Worm (Caenorhabditis elegans): Measurements from ENCODE around the gene F14F9.3.

The F14F9.3 gene

DNA sequence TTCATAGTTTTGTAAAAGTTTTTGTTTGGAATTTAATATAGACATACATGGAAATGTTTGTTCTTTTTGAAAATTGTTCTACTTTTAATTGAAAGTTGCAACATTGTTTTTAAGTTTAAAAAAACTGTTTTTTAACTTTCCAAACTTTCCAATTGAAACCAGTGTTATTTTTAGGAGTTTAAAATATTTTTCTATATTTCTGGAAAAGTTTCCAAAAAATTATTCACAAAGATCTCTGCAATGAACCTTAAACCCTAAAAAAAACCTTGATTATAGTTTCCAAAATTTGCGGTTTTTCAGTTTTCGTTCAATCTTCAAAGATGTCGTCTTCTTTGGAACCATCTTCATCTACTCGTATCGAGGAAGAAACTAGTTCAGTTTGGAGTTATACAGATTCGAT, 5.6 kb upstream of the F14F9.3 start, which contains the start of gene F14F9.4:
Gene F14F9.4 (plus strand): TSS at position 301 of the 400 bp plus-strand sequence.
- no peak for TF ChIP-seq ceh-82 (tag; optimal IDR thresholded peaks at IDR 0.05)
- TF ChIP-seq nhr-77 (tag; optimal IDR thresholded peaks at IDR 0.05): no peak
- no peak for TF ChIP-seq lin-15B (tag; optimal IDR thresholded peaks at IDR 0.05)
- TF ChIP-seq pqm-1 (tag; optimal IDR thresholded peaks at IDR 0.05): no peak
- no peak for TF ChIP-seq ztf-11 (tag; optimal IDR thresholded peaks at IDR 0.05)
- TF ChIP-seq nhr-25 (tag; optimal IDR thresholded peaks at IDR 0.05): no peak
- no peak for TF ChIP-seq snpc-4 (tag; optimal IDR thresholded peaks at IDR 0.05)
- TF ChIP-seq nhr-11 (tag; optimal IDR thresholded peaks at IDR 0.05): no peak
- TF ChIP-seq hmg-11 (tag; optimal IDR thresholded peaks at IDR 0.05): no peak
- no peak for TF ChIP-seq nhr-237 (tag; optimal IDR thresholded peaks at IDR 0.05)
- TF ChIP-seq fkh-2 (tag; optimal IDR thresholded peaks at IDR 0.05): no peak
- no peak for TF ChIP-seq elt-3 (tag; optimal IDR thresholded peaks at IDR 0.05)
- TF ChIP-seq nhr-67 (tag; optimal IDR thresholded peaks at IDR 0.05): no peak
- TF ChIP-seq lsy-12 (tag; optimal IDR thresholded peaks at IDR 0.05): no peak
- no peak for TF ChIP-seq fkh-10 (GFP tag; optimal IDR thresholded peaks at IDR 0.05)
- TF ChIP-seq nfya-1 (tag; optimal IDR thresholded peaks at IDR 0.05; ENCODE audit: insufficient read depth): no peak
- no peak for TF ChIP-seq tbx-2 (tag; optimal IDR thresholded peaks at IDR 0.05)
- no peak for TF ChIP-seq mml-1 (tag; optimal IDR thresholded peaks at IDR 0.05)

DNA sequence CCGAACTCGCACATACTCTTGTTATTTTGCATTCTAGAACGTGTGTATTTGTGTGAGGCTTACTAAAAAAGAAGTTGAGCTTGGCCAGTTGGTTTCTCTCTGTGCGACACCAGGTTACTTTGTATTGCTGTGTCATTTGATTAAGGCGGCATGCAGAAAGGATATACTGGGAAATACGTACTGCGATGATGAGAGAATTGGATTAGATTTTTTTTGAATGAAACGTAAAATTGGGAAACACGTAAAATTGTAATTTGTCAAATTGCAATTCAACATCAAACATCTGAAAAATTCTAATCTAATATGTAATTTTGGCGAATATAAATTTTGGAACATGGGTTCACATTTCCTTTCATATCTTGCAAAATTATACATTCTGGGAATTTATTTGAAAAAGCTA, 5.8 kb downstream of the F14F9.3 start, which contains the start of gene srh-129:
Gene srh-129 (minus strand): TSS at position 101 of the 400 bp plus-strand sequence.
- TF ChIP-seq ztf-11 (tag; optimal IDR thresholded peaks at IDR 0.05): no peak
- TF ChIP-seq skn-1 (tag; optimal IDR thresholded peaks at IDR 0.05): no peak
- TF ChIP-seq eor-1 (tag; optimal IDR thresholded peaks at IDR 0.05): no peak
- TF ChIP-seq unc-62 (GFP tag; optimal IDR thresholded peaks at IDR 0.05): no peak
- TF ChIP-seq ztf-4 (tag; optimal IDR thresholded peaks at IDR 0.05): no peak
- no peak for TF ChIP-seq nhr-237 (tag; optimal IDR thresholded peaks at IDR 0.05)
- TF ChIP-seq ceh-28 (tag; optimal IDR thresholded peaks at IDR 0.05): no peak
- TF ChIP-seq nhr-76 (tag; optimal IDR thresholded peaks at IDR 0.05): no peak
- no peak for TF ChIP-seq jun-1 (tag; optimal IDR thresholded peaks at IDR 0.05)
- TF ChIP-seq pha-4 (tag; optimal IDR thresholded peaks at IDR 0.05): no peak
- no peak for TF ChIP-seq fkh-2 (tag; optimal IDR thresholded peaks at IDR 0.05)
- TF ChIP-seq nhr-43 (tag; optimal IDR thresholded peaks at IDR 0.05; ENCODE audit: poor library complexity, severe bottlenecking): no peak
- TF ChIP-seq nhr-25 (tag; optimal IDR thresholded peaks at IDR 0.05): no peak

ce11 chrV:5144541-5144940, 6.5 kb downstream of the F14F9.3 start, which contains the start of gene F14F9.2:
Gene F14F9.2 (plus strand): TSS chrV:5144841.
- no peak for TF ChIP-seq ceh-9 (tag; optimal IDR thresholded peaks at IDR 0.05)
- TF ChIP-seq elt-3 (tag; optimal IDR thresholded peaks at IDR 0.05): no peak

ce11 chrV:5146394-5146793, 8.4 kb downstream of the F14F9.3 start, which contains the start of gene F14F9.6:
Gene F14F9.6 (minus strand): TSS chrV:5146494.
- no peak for TF ChIP-seq unc-62 (GFP tag; optimal IDR thresholded peaks at IDR 0.05)
- no peak for TF ChIP-seq hmg-11 (tag; optimal IDR thresholded peaks at IDR 0.05)
- no peak for TF ChIP-seq ceh-16 (tag; optimal IDR thresholded peaks at IDR 0.05)
- no peak for TF ChIP-seq elt-2 (tag; optimal IDR thresholded peaks at IDR 0.05)
- no peak for TF ChIP-seq eor-1 (tag; optimal IDR thresholded peaks at IDR 0.05)
- TF ChIP-seq nhr-237 (tag; optimal IDR thresholded peaks at IDR 0.05): no peak
- TF ChIP-seq jun-1 (tag; optimal IDR thresholded peaks at IDR 0.05): no peak
- TF ChIP-seq nhr-12 (tag; optimal IDR thresholded peaks at IDR 0.05): no peak
- no peak for TF ChIP-seq daf-12 (tag; optimal IDR thresholded peaks at IDR 0.05)
- no peak for TF ChIP-seq pha-4 (tag; optimal IDR thresholded peaks at IDR 0.05)
- TF ChIP-seq mml-1 (tag; optimal IDR thresholded peaks at IDR 0.05): no peak
- TF ChIP-seq lsy-12 (tag; optimal IDR thresholded peaks at IDR 0.05): no peak

DNA sequence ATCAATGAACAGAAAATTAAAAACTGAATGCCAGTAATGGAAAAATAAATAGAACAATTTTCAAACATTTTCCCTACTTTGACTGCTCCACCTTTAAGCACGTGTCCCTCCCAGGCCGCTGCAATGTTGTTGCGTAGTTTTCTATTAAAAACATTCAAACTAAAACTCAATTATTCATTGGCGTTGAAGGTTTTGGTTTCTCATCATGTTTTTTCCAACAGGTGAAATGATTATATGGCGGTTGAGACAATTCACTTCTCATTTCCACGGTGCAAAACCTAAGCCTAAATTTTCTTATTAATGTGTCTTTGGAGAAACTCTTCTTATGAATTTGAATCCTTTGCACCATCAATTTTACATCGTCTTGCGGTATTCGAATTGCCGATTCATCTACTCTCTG, 12.9 kb downstream of the F14F9.3 start, which contains the start of gene srh-130:
Gene srh-130 (plus strand): TSS at position 301 of the 400 bp plus-strand sequence.
- TF ChIP-seq ama-1 (optimal IDR thresholded peaks at IDR 0.05) (no peak), lsy-12 (tag; optimal IDR thresholded peaks at IDR 0.05) (no peak), ztf-11 (tag; optimal IDR thresholded peaks at IDR 0.05) (no peak), mml-1 (tag; optimal IDR thresholded peaks at IDR 0.05) (no peak), egl-5 (tag; optimal IDR thresholded peaks at IDR 0.05) (no peak), ceh-9 (tag; optimal IDR thresholded peaks at IDR 0.05) (no peak), jun-1 (tag; optimal IDR thresholded peaks at IDR 0.05) (no peak), nhr-25 (tag; optimal IDR thresholded peaks at IDR 0.05) (no peak), aly-2 (tag; optimal IDR thresholded peaks at IDR 0.05) (no peak), nhr-237 (tag; optimal IDR thresholded peaks at IDR 0.05) (no peak), unc-62 (GFP tag; optimal IDR thresholded peaks at IDR 0.05) (no peak), daf-12 (tag; optimal IDR thresholded peaks at IDR 0.05) (no peak), ceh-82 (tag; optimal IDR thresholded peaks at IDR 0.05) (no peak), elt-2 (tag; optimal IDR thresholded peaks at IDR 0.05) (no peak)

All from whole organism, L3 larva.